Worm (Caenorhabditis elegans) whole organism, L2 larva: ENCODE measurements around the gene Y19D2B.1.

ENCODE experiments used
- alr-1 ChIP-seq: fragments of 150-350 bp; optimal IDR thresholded peaks from 2 replicates; lab custom pipeline; 2014; ENCODE audit warnings: missing biosample characterization, missing genetic modification characterization
- aly-2 ChIP-seq: fragments of 150-350 bp; optimal IDR thresholded peaks from 2 replicates; lab custom pipeline; 2014; ENCODE audit warnings: missing biosample characterization, missing genetic modification characterization
- ama-1 ChIP-seq: fragments of 150-350 bp; optimal IDR thresholded peaks from 2 replicates; lab custom pipeline; 2018; ENCODE audit warnings: inconsistent platforms
- fos-1 ChIP-seq: fragments of 150-350 bp; optimal IDR thresholded peaks from 2 replicates; lab custom pipeline; 2014; ENCODE audit warnings: missing biosample characterization, missing genetic modification characterization
- lin-13 ChIP-seq: fragments of 150-350 bp; optimal IDR thresholded peaks from 2 replicates; lab custom pipeline; 2014; ENCODE audit warnings: missing biosample characterization, missing genetic modification reagents, missing genetic modification characterization
- lin-39 ChIP-seq: fragments of 150-350 bp; optimal IDR thresholded peaks from 2 replicates; lab custom pipeline; 2014; ENCODE audit warnings: missing biosample characterization, missing genetic modification reagents, missing genetic modification characterization
- lsy-2 ChIP-seq, 2 experiments: fragments of 150-350 bp in 1 of 2; sonication (generic microtip) in 1 of 2; optimal IDR thresholded peaks; 2 replicates each; lab custom pipeline; 2014 to 2017; ENCODE audit warnings: missing biosample characterization in 2 of 2, missing genetic modification characterization in 2 of 2
- mdl-1 ChIP-seq, 2 experiments: fragments of 150-350 bp in 1 of 2; sonication (generic microtip) in 1 of 2; optimal IDR thresholded peaks; 2 replicates each; lab custom pipeline; 2017; ENCODE audit warnings: missing biosample characterization in 2 of 2, missing genetic modification characterization in 2 of 2
- nhr-237 ChIP-seq: fragments of 150-350 bp; optimal IDR thresholded peaks from 2 replicates; lab custom pipeline; 2014; ENCODE audit warnings: missing biosample characterization, missing genetic modification characterization
- sma-9 ChIP-seq, 2 experiments: fragments of 150-350 bp in 1 of 2; sonication (generic microtip) in 1 of 2; optimal IDR thresholded peaks; 2 replicates each; lab custom pipeline; 2014 to 2016; ENCODE audit warnings: missing genetic modification characterization in 2 of 2, mild to moderate bottlenecking in 1 of 2, missing biosample characterization in 1 of 2, missing compliant biosample characterization in 1 of 2, missing genetic modification reagents in 1 of 2, moderate library complexity in 1 of 2
- unc-39 ChIP-seq: fragments of 150-350 bp; optimal IDR thresholded peaks from 2 replicates; lab custom pipeline; 2014; ENCODE audit warnings: missing biosample characterization, missing genetic modification characterization
- ztf-4 ChIP-seq: fragments of 150-350 bp; optimal IDR thresholded peaks from 2 replicates; lab custom pipeline; 2014; ENCODE audit warnings: missing biosample characterization, missing genetic modification characterization

- TF ChIP-seq nhr-237 (no peak), aly-2 (no peak), fos-1 (tag; lab: Kevin White, UChicago) (no peak), ama-1 (lab: Kevin White, UChicago) (no peak), ztf-4 (tag; lab: Kevin White, UChicago) (no peak), alr-1 (tag; lab: Kevin White, UChicago) (no peak), mdl-1 (tag; optimal IDR thresholded peaks at IDR 0.05; lab: Kevin White, UChicago) (no peak), lin-39 (tag; lab: Kevin White, UChicago) (no peak), sma-9 (GFP tag; optimal IDR thresholded peaks at IDR 0.05; lab: Kevin White, UChicago) (no peak), sma-9 (tag; optimal IDR thresholded peaks at IDR 0.05; lab: Kevin White, UChicago) (no peak), lin-13 (GFP tag; lab: Kevin White, UChicago) (no peak), unc-39 (tag; lab: Kevin White, UChicago) (no peak), lsy-2 (tag; optimal IDR thresholded peaks at IDR 0.05; lab: Kevin White, UChicago) (no peak)
Measured at ce11 chrII:10953065-10953464, 30.3 kb upstream of the Y19D2B.1 start, which contains the start of gene nos-1.
